Fruit fly (Drosophila melanogaster): ENCODE measurements around the gene ssp2.
A peak's percentile ranks its signal among the peaks of the same experiment; 100 is the strongest.

The ssp2 gene

dm6 chr3L:13924646-13925045, 40.4 kb upstream of the ssp2 start (continued):
- no peak for TF ChIP-seq Adf1 (GFP tag; IDR thresholded peaks at IDR 0.05)
- TF ChIP-seq gem (tag; optimal IDR thresholded peaks at IDR 0.05), result peak; percentile 40
- TF ChIP-seq CG15514 (GFP tag; optimal IDR thresholded peaks at IDR 0.05), result no peak
- TF ChIP-seq Scr (GFP tag; IDR thresholded peaks at IDR 0.05; ENCODE audit: partially characterized antibody), result no peak

- no peak for TF ChIP-seq Chrac-16 (GFP tag; optimal IDR thresholded peaks at IDR 0.05)
- no peak for TF ChIP-seq slp2 (GFP tag; optimal IDR thresholded peaks at IDR 0.05)
- TF ChIP-seq ATbp (GFP tag; optimal IDR thresholded peaks at IDR 0.05), result no peak
- TF ChIP-seq unpg (GFP tag; optimal IDR thresholded peaks at IDR 0.05), result no peak
- TF ChIP-seq Jarid2 (GFP tag; optimal IDR thresholded peaks at IDR 0.05), result peak; percentile 88
- TF ChIP-seq rib (GFP tag; IDR thresholded peaks at IDR 0.05), result peak; percentile 72
- TF ChIP-seq CG1603 (tag; optimal IDR thresholded peaks at IDR 0.05), result no peak
- no peak for TF ChIP-seq CG10431 (GFP tag; optimal IDR thresholded peaks at IDR 0.05)
- peak; percentile 84 for TF ChIP-seq Med (GFP tag)
- peak; percentile 93 for TF ChIP-seq CG4707 (GFP tag; optimal IDR thresholded peaks at IDR 0.05)
- TF ChIP-seq MBD-R2 (GFP tag; IDR thresholded peaks at IDR 0.05), result no peak
- no peak for TF ChIP-seq Dref (GFP tag; IDR thresholded peaks at IDR 0.05)
- TF ChIP-seq sc (optimal IDR thresholded peaks at IDR 0.05), result no peak
- no peak for TF ChIP-seq sc (GFP tag; optimal IDR thresholded peaks at IDR 0.05)
- no peak for TF ChIP-seq CG3065 (GFP tag; optimal IDR thresholded peaks at IDR 0.05)
- no peak for TF ChIP-seq CG1647 (GFP tag; optimal IDR thresholded peaks at IDR 0.05)
- no peak for TF ChIP-seq tio (GFP tag; optimal IDR thresholded peaks at IDR 0.05)
- peak; percentile 32; the same call in 1 of the 2 replicates for TF ChIP-seq Bgb (GFP tag; IDR thresholded peaks at IDR 0.05; ENCODE audit: partially characterized antibody)
- no peak for TF ChIP-seq CG13296 (GFP tag; optimal IDR thresholded peaks at IDR 0.05)
- no peak for TF ChIP-seq Hr39 (optimal IDR thresholded peaks at IDR 0.05)
- TF ChIP-seq Myb (GFP tag; optimal IDR thresholded peaks at IDR 0.05), result no peak
- no peak for TF ChIP-seq D19A (tag; optimal IDR thresholded peaks at IDR 0.05)
- TF ChIP-seq BEAF-32 (GFP tag; optimal IDR thresholded peaks at IDR 0.05), result no peak
- no peak for TF ChIP-seq Gsc (GFP tag; IDR thresholded peaks at IDR 0.05)
- no peak for TF ChIP-seq Dbx (GFP tag; IDR thresholded peaks at IDR 0.05)
- no peak for TF ChIP-seq Oaz (GFP tag; IDR thresholded peaks at IDR 0.05)
- 0 out of 2 replicates have a peak, but pooled peaks have one; percentile 50 for TF ChIP-seq Atf6 (GFP tag; IDR thresholded peaks at IDR 0.05)
- no peak for TF ChIP-seq CG3995 (GFP tag; optimal IDR thresholded peaks at IDR 0.05)
- TF ChIP-seq CG13775 (GFP tag; optimal IDR thresholded peaks at IDR 0.05), result peak; percentile 91
- TF ChIP-seq CG42726 (GFP tag; IDR thresholded peaks at IDR 0.05; ENCODE audit: partially characterized antibody), result no peak
- no peak for TF ChIP-seq Bteb2 (GFP tag; optimal IDR thresholded peaks at IDR 0.05)
- TF ChIP-seq nerfin-1 (tag; optimal IDR thresholded peaks at IDR 0.05), result no peak
- TF ChIP-seq CG12769 (tag; optimal IDR thresholded peaks at IDR 0.05), result peak; percentile 50
- TF ChIP-seq gt (GFP tag; IDR thresholded peaks at IDR 0.05), result no peak
- TF ChIP-seq jumu (GFP tag; optimal IDR thresholded peaks at IDR 0.05), result no peak
- no peak for TF ChIP-seq CG2129 (GFP tag; IDR thresholded peaks at IDR 0.05; ENCODE audit: partially characterized antibody)
- TF ChIP-seq CG9876 (GFP tag; optimal IDR thresholded peaks at IDR 0.05), result no peak
- TF ChIP-seq CG1233 (GFP tag; optimal IDR thresholded peaks at IDR 0.05), result no peak
- TF ChIP-seq CG17912 (GFP tag; optimal IDR thresholded peaks at IDR 0.05), result no peak
- no peak for TF ChIP-seq CG12744 (GFP tag; optimal IDR thresholded peaks at IDR 0.05)
- TF ChIP-seq Antp (GFP tag; optimal IDR thresholded peaks at IDR 0.05), result no peak
- no peak for TF ChIP-seq seq (GFP tag; IDR thresholded peaks at IDR 0.05)
- no peak for TF ChIP-seq CG12219 (GFP tag; optimal IDR thresholded peaks at IDR 0.05)
- TF ChIP-seq Vsx1 (GFP tag; optimal IDR thresholded peaks at IDR 0.05), result no peak
- peak; percentile 93 for TF ChIP-seq CG4360 (GFP tag; IDR thresholded peaks at IDR 0.05)
- peak; percentile 51; the same call in 1 of the 2 replicates for TF ChIP-seq ranshi (GFP tag; IDR thresholded peaks at IDR 0.05)
Measured at dm6 chr3L:13925117-13925726, 39.8 kb upstream of the ssp2 start, which contains the start of gene Rgl. Gene Rgl (minus strand): TSS chr3L:13925335.
